Worm (Caenorhabditis elegans): Measurements from ENCODE around the gene nas-7.

nas-7 gene

DNA sequence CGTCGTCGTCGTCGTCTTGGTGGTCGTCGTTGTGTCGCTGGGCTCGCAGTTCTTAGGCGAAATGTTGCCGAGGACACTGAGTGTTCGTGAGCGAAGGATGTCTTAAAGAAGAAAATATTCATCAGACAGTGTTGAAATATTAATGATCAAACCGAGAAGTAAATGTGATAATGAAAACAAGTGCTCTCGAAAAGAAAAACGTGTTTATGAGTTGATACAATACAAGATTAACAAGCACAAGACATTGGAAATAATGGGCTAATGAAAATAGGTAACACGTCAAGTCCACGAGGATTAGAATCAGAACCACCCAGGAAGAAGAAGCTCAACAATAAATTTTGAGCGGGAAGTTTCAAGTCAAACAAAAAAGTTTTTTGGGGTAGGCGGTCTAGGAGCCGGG lies 9.4 kb upstream of the nas-7 start, which contains the start of gene K02A2.5:
Gene K02A2.5 (minus strand): TSS at position 101 of the 400 bp plus-strand sequence.
- no peak for TF ChIP-seq atf-7 (tag; optimal IDR thresholded peaks at IDR 0.05)
- no peak for TF ChIP-seq unc-130 (GFP tag; optimal IDR thresholded peaks at IDR 0.05)
- TF ChIP-seq F57C9.4 (tag; optimal IDR thresholded peaks at IDR 0.05) = no peak
- no peak for TF ChIP-seq lir-1 (GFP tag; conservative IDR thresholded peaks at IDR 0.05)
- no peak for TF ChIP-seq cebp-1 (GFP tag; IDR thresholded peaks at IDR 0.05)
- TF ChIP-seq cebp-1 (tag; optimal IDR thresholded peaks at IDR 0.05) = no peak
- TF ChIP-seq nhr-90 (tag; optimal IDR thresholded peaks at IDR 0.05) = no peak
- TF ChIP-seq lin-54 (GFP tag; optimal IDR thresholded peaks at IDR 0.05) = no peak
- no peak for TF ChIP-seq lin-26 (GFP tag; IDR thresholded peaks at IDR 0.05)
- TF ChIP-seq hlh-26 (GFP tag; conservative IDR thresholded peaks at IDR 0.05) = no peak
- no peak for TF ChIP-seq snpc-3.4 (tag; optimal IDR thresholded peaks at IDR 0.05)

DNA sequence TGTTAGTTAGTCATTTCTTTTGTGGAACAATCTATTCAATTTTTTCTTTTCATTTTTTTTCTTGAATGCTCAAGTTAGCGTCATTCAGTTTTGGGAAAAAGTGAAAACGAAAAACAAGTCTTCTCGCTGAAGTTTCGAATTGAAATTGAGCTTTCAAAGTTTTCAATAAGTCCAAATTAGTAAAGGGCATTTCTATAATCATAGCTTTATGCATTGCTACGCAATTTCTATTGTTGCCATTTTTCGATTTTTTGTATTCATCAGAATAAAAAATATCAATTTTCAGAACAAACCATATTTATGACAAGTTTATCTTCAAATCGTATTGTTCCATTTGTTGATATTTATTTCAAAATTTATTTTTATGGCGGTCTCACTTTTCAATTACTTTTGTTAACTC lies 5.7 kb upstream of the nas-7 start, which contains the start of gene srd-55:
Gene srd-55 (plus strand): TSS at position 301 of the 400 bp plus-strand sequence.
- TF ChIP-seq F33H1.4 (GFP tag; IDR thresholded peaks at IDR 0.05) (no peak), nfya-2 (GFP tag; IDR thresholded peaks at IDR 0.05) (no peak), efl-1 (GFP tag; optimal IDR thresholded peaks at IDR 0.05) (no peak), K12H6.12 (tag; optimal IDR thresholded peaks at IDR 0.05) (no peak), lin-26 (GFP tag; IDR thresholded peaks at IDR 0.05) (no peak), B0019.2 (GFP tag; conservative IDR thresholded peaks at IDR 0.05) (no peak), F55B11.4 (tag; optimal IDR thresholded peaks at IDR 0.05; ENCODE audit: borderline replicate concordance, insufficient read depth) (no peak), snpc-1.3 (tag; optimal IDR thresholded peaks at IDR 0.05; ENCODE audit: insufficient read depth) (no peak), hmg-1.2 (GFP tag; IDR thresholded peaks at IDR 0.05) (no peak), B0336.3 (GFP tag; IDR thresholded peaks at IDR 0.05) (no peak), nhr-179 (tag; optimal IDR thresholded peaks at IDR 0.05) (no peak), K11D2.4 (GFP tag; IDR thresholded peaks at IDR 0.05) (no peak)

DNA sequence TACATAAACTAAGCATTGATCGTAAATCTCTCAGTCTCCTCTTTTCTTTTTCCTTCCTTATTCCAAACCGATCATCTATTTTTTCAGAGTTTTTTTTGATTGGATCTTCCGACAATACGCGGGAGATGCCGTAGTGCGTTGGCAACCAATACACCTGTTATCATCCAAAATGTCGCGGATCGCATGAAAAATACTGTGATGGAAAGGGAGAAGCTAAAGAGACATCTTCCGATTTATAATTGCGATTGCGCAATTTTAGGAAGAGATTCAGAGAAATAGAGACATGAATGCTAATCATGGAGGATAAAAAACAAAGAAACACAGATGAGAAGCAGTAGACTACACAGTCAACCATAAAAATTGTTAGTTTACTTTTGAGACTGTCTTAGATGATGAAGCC lies 3.9 kb upstream of the nas-7 start:
- no peak for TF ChIP-seq ceh-91 (GFP tag; IDR thresholded peaks at IDR 0.05)
- TF ChIP-seq ceh-58 (GFP tag; IDR thresholded peaks at IDR 0.05) = no peak
- TF ChIP-seq chd-7 (tag; optimal IDR thresholded peaks at IDR 0.05) = no peak
- TF ChIP-seq aptf-2 (GFP tag; conservative IDR thresholded peaks at IDR 0.05) = no peak
- no peak for TF ChIP-seq egrh-3 (GFP tag; IDR thresholded peaks at IDR 0.05)
- TF ChIP-seq T07F8.4 (tag; optimal IDR thresholded peaks at IDR 0.05) = no peak
- TF ChIP-seq tbp1 (GFP tag; optimal IDR thresholded peaks at IDR 0.05) = no peak

ce11 chrII:7405262-7405661 lies 2.7 kb upstream of the nas-7 start:
- TF ChIP-seq tlf-1 (GFP tag; optimal IDR thresholded peaks at IDR 0.05) (no peak), Y67H2A.10 (GFP tag; conservative IDR thresholded peaks at IDR 0.05) (no peak), snpc-1.3 (tag; optimal IDR thresholded peaks at IDR 0.05; ENCODE audit: insufficient read depth) (no peak), somi-1 (GFP tag; optimal IDR thresholded peaks at IDR 0.05) (no peak), mxl-1 (tag; optimal IDR thresholded peaks at IDR 0.05) (no peak), ceh-58 (GFP tag; IDR thresholded peaks at IDR 0.05) (no peak), ztf-3 (GFP tag; optimal IDR thresholded peaks at IDR 0.05) (no peak), sea-2 (GFP tag; IDR thresholded peaks at IDR 0.05) (no peak), ekl-4 (GFP tag; IDR thresholded peaks at IDR 0.05) (no peak)
